Worm (Caenorhabditis elegans): ENCODE results near the gene srv-30.

srv-30 gene

DNA sequence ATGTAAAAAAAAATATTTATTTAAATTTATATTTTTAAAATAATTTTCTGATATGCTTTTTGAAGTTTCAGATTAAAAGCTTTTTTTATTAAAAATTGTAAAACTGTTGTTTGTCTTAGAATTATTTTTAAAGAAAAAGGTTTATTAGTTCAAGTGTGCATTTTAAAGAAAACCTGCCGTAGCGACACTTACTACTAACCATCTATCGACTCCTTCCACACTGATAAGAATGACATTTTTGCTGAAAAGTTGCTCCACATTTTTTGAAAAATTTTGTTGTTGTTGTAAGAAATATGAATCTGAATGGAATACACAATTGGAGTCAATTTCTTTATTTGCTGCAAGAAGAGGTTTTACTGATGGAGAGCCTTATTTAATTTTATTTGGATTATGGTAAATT lies 41.3 kb downstream of the srv-30 start, which contains the start of gene C49A9.1:
Gene C49A9.1, plus strand, starts transcription at position 217 of the 400 bp plus-strand sequence.
- no peak for TF ChIP-seq fkh-4 (tag; optimal IDR thresholded peaks at IDR 0.05; ENCODE audit: borderline replicate concordance)
- no peak for TF ChIP-seq skn-1 (tag; optimal IDR thresholded peaks at IDR 0.05)
- no peak for TF ChIP-seq fkh-10 (GFP tag; optimal IDR thresholded peaks at IDR 0.05)
- no peak for TF ChIP-seq pqm-1 (tag; optimal IDR thresholded peaks at IDR 0.05)
- TF ChIP-seq nhr-12 (tag; optimal IDR thresholded peaks at IDR 0.05): no peak
- TF ChIP-seq unc-30 (tag; optimal IDR thresholded peaks at IDR 0.05): no peak

ce11 chrIV:6225143-6225542 lies 44.1 kb downstream of the srv-30 start, which contains the start of gene C49A9.2:
C49A9.2 (plus strand) TSS chrIV:6225443.
- TF ChIP-seq C34B4.2 (tag; optimal IDR thresholded peaks at IDR 0.05) (no peak), nhr-90 (tag; optimal IDR thresholded peaks at IDR 0.05; ENCODE audit: poor library complexity) (no peak), ztf-4 (tag; optimal IDR thresholded peaks at IDR 0.05) (no peak), unc-130 (tag; optimal IDR thresholded peaks at IDR 0.05) (no peak), nhr-71 (tag; optimal IDR thresholded peaks at IDR 0.05) (no peak), mef-2 (tag; optimal IDR thresholded peaks at IDR 0.05) (no peak)

ce11 chrIV:6221878-6222277 lies 47.4 kb downstream of the srv-30 start, which contains the start of gene C49A9.3:
C49A9.3 (plus strand) TSS chrIV:6222089.
- no peak for TF ChIP-seq pag-3 (tag; optimal IDR thresholded peaks at IDR 0.05; ENCODE audit: borderline replicate concordance, insufficient read depth)
- peak; percentile 51 for TF ChIP-seq elt-2 (tag; optimal IDR thresholded peaks at IDR 0.05)
- no peak for TF ChIP-seq unc-98 (GFP tag; IDR thresholded peaks at IDR 0.05)
- TF ChIP-seq dsc-1 (tag; optimal IDR thresholded peaks at IDR 0.05): no peak
- no peak for TF ChIP-seq efl-1 (optimal IDR thresholded peaks at IDR 0.05)
- TF ChIP-seq efl-1 (GFP tag; optimal IDR thresholded peaks at IDR 0.05 in 1 of 2): peak in 1 of 2 experiments; percentile 2
- no peak for TF ChIP-seq lin-35 (GFP tag; optimal IDR thresholded peaks at IDR 0.05)

ce11 chrIV:6219429-6219828 lies 49.8 kb downstream of the srv-30 start, which contains the start of gene C49A9.4:
C49A9.4 (plus strand) TSS chrIV:6219693.
- TF ChIP-seq hpl-2 (GFP tag; optimal IDR thresholded peaks at IDR 0.05) (peak; percentile 35), efl-1 (optimal IDR thresholded peaks at IDR 0.05) (no peak), efl-1 (GFP tag; optimal IDR thresholded peaks at IDR 0.05 in 1 of 2) (peak in 1 of 2 experiments; percentile 42), mab-9 (GFP tag; IDR thresholded peaks at IDR 0.05) (no peak), C04F5.9 (tag; optimal IDR thresholded peaks at IDR 0.05) (no peak), elt-2 (tag; optimal IDR thresholded peaks at IDR 0.05) (peak; percentile 27), nhr-20 (tag; optimal IDR thresholded peaks at IDR 0.05) (no peak), pag-3 (tag; optimal IDR thresholded peaks at IDR 0.05; ENCODE audit: borderline replicate concordance, insufficient read depth) (no peak), C34B4.2 (tag; optimal IDR thresholded peaks at IDR 0.05) (no peak), aly-2 (tag; optimal IDR thresholded peaks at IDR 0.05) (no peak)

DNA sequence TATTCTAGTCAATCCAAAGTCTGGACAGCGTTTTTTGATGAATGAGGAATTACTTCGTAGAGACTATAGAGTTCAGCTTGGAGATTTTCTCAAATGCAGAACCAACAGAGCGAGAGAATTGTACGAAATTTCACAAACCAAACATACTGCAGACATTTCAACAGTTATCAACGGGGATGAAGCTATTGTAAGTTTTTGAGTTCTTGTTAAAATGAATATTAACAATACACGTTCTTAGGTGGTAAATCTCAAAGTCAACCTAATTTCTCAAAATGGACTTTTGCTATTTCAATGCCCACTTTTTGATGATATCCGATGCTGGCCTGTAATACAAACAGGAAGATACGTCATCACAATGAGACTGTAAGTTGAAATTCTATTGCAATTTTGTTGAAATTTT lies 51.7 kb downstream of the srv-30 start:
- no peak for TF ChIP-seq fkh-8 (tag; optimal IDR thresholded peaks at IDR 0.05)
- no peak for TF ChIP-seq elt-2 (tag; optimal IDR thresholded peaks at IDR 0.05)
- TF ChIP-seq ceh-90 (tag; optimal IDR thresholded peaks at IDR 0.05): no peak
- TF ChIP-seq mep-1 (tag; optimal IDR thresholded peaks at IDR 0.05): no peak
- TF ChIP-seq ama-1 (optimal IDR thresholded peaks at IDR 0.05): no peak
- TF ChIP-seq unc-98 (GFP tag; IDR thresholded peaks at IDR 0.05): no peak
- no peak for TF ChIP-seq hpl-2 (GFP tag; optimal IDR thresholded peaks at IDR 0.05)
- TF ChIP-seq aly-2 (tag; optimal IDR thresholded peaks at IDR 0.05): no peak
- TF ChIP-seq unc-130 (tag; optimal IDR thresholded peaks at IDR 0.05): no peak
- no peak for TF ChIP-seq lsy-2 (tag; optimal IDR thresholded peaks at IDR 0.05)
- TF ChIP-seq hlh-17 (GFP tag; optimal IDR thresholded peaks at IDR 0.05; ENCODE audit: borderline replicate concordance): no peak
- TF ChIP-seq fkh-4 (tag; optimal IDR thresholded peaks at IDR 0.05; ENCODE audit: borderline replicate concordance): no peak

Data from whole organism, L1 larva.